Fruit fly (Drosophila melanogaster): ENCODE data around the gene Npc2c.

The Npc2c gene

dm6 chr3R:10084914-10085313 lies 24.9 kb downstream of the Npc2c start (continued):
- TF ChIP-seq seq (GFP tag; IDR thresholded peaks at IDR 0.05), result no peak
- TF ChIP-seq Hmr (GFP tag; optimal IDR thresholded peaks at IDR 0.05), result peak; percentile 79
- TF ChIP-seq CG1024 (GFP tag; IDR thresholded peaks at IDR 0.05), result no peak
- no peak for TF ChIP-seq peb (GFP tag; IDR thresholded peaks at IDR 0.05)
- TF ChIP-seq CG9609 (GFP tag; optimal IDR thresholded peaks at IDR 0.05), result no peak
- no peak for TF ChIP-seq GATAe (GFP tag; conservative IDR thresholded peaks at IDR 0.05)
- no peak for TF ChIP-seq D19A (tag; optimal IDR thresholded peaks at IDR 0.05)
- TF ChIP-seq zen2 (GFP tag; IDR thresholded peaks at IDR 0.05; ENCODE audit: partially characterized antibody), result no peak
- TF ChIP-seq vnd (GFP tag; IDR thresholded peaks at IDR 0.05; ENCODE audit: partially characterized antibody), result no peak
- TF ChIP-seq CG10209 (GFP tag; optimal IDR thresholded peaks at IDR 0.05), result peak; percentile 14
- no peak for TF ChIP-seq stwl (tag; optimal IDR thresholded peaks at IDR 0.05)
- no peak for TF ChIP-seq Fer2 (tag; optimal IDR thresholded peaks at IDR 0.05)
- TF ChIP-seq HLH4C (GFP tag; IDR thresholded peaks at IDR 0.05; ENCODE audit: partially characterized antibody), result no peak
- no peak for TF ChIP-seq CG3726 (GFP tag; IDR thresholded peaks at IDR 0.05)
- peak; percentile 69 for TF ChIP-seq CG16815 (GFP tag; optimal IDR thresholded peaks at IDR 0.05)
- peak; percentile 60 for TF ChIP-seq bcd (GFP tag; optimal IDR thresholded peaks at IDR 0.05)
- peak; percentile 52; the same call in 1 of the 2 replicates for TF ChIP-seq gsb (GFP tag; IDR thresholded peaks at IDR 0.05)
- no peak for TF ChIP-seq CG17186 (GFP tag; optimal IDR thresholded peaks at IDR 0.05)
- TF ChIP-seq CG30403 (GFP tag; optimal IDR thresholded peaks at IDR 0.05), result peak; percentile 49
- peak; percentile 45 for TF ChIP-seq PHDP (tag; optimal IDR thresholded peaks at IDR 0.05)
- no peak for TF ChIP-seq usp (GFP tag; optimal IDR thresholded peaks at IDR 0.05)
- no peak for TF ChIP-seq Dad (GFP tag; optimal IDR thresholded peaks at IDR 0.05)
- peak; percentile 52 for TF ChIP-seq ttk (GFP tag; IDR thresholded peaks at IDR 0.05)
- no peak for TF ChIP-seq pnt (GFP tag; optimal IDR thresholded peaks at IDR 0.05)
- peak; percentile 66 for TF ChIP-seq grau (tag; optimal IDR thresholded peaks at IDR 0.05)
- TF ChIP-seq CG9876 (GFP tag; optimal IDR thresholded peaks at IDR 0.05), result peak; percentile 28
- no peak for TF ChIP-seq CG8478 (optimal IDR thresholded peaks at IDR 0.05)
- peak; percentile 61 for TF ChIP-seq CG7839 (tag; optimal IDR thresholded peaks at IDR 0.05)
- TF ChIP-seq CG6813 (GFP tag; optimal IDR thresholded peaks at IDR 0.05), result peak; percentile 21
- TF ChIP-seq CG10431 (GFP tag; optimal IDR thresholded peaks at IDR 0.05), result no peak
- no peak for TF ChIP-seq CG1602 (GFP tag; optimal IDR thresholded peaks at IDR 0.05)
- peak; percentile 67; the same call in 1 of the 2 replicates for TF ChIP-seq ranshi (GFP tag; IDR thresholded peaks at IDR 0.05)
- TF ChIP-seq gce (GFP tag; IDR thresholded peaks at IDR 0.05), result peak; percentile 36; the same call in 1 of the 3 replicates
- TF ChIP-seq Camta (GFP tag; optimal IDR thresholded peaks at IDR 0.05), result no peak
- TF ChIP-seq CG12219 (GFP tag; optimal IDR thresholded peaks at IDR 0.05), result no peak
- no peak for TF ChIP-seq fd96Cb (tag; optimal IDR thresholded peaks at IDR 0.05)
- peak; percentile 70 for TF ChIP-seq Atf6 (GFP tag; IDR thresholded peaks at IDR 0.05)
- TF ChIP-seq slp2 (GFP tag; optimal IDR thresholded peaks at IDR 0.05), result no peak
- TF ChIP-seq bab2 (GFP tag; optimal IDR thresholded peaks at IDR 0.05), result peak; percentile 7
- 0 out of 3 replicates have a peak, but pooled peaks have one; percentile 50 for TF ChIP-seq zfh1 (GFP tag; IDR thresholded peaks at IDR 0.05)
- TF ChIP-seq CG18599 (GFP tag; optimal IDR thresholded peaks at IDR 0.05), result peak; percentile 86
- TF ChIP-seq CG6854 (GFP tag; optimal IDR thresholded peaks at IDR 0.05), result no peak
- no peak for TF ChIP-seq CG6683 (GFP tag; optimal IDR thresholded peaks at IDR 0.05)
- TF ChIP-seq fd3F (GFP tag; optimal IDR thresholded peaks at IDR 0.05), result peak; percentile 31
- peak; percentile 67 for TF ChIP-seq CG14014 (GFP tag; IDR thresholded peaks at IDR 0.05)

Measured in whole organism, embryonic.